ENCODE assay signal across 1 worm cellular context in genomic region chrV:10722595-10722994, ce11.
TF ChIP-seq lines count a peak whose summit lies in the region.

No protein-coding gene starts in this region.

TF ChIP-seq in whole organism, L1 larva, 84 proteins besides CTCF, POLR2A, EP300 and RAD21 (continued from another document):
- TF ChIP-seq zag-1 (tag; optimal IDR thresholded peaks at IDR 0.05; lab: Kevin White, UChicago) = no peak
- TF ChIP-seq lin-15B (tag; optimal IDR thresholded peaks at IDR 0.05; lab: Kevin White, UChicago) = no peak
- TF ChIP-seq alr-1 (tag; optimal IDR thresholded peaks at IDR 0.05; lab: Kevin White, UChicago; ENCODE audit: borderline replicate concordance) = no peak
- TF ChIP-seq unc-62 (GFP tag; optimal IDR thresholded peaks at IDR 0.05; lab: Kevin White, UChicago) = no peak
- TF ChIP-seq sptf-1 (tag; optimal IDR thresholded peaks at IDR 0.05; lab: Kevin White, UChicago) = no peak
- no peak for TF ChIP-seq snpc-4 (tag; optimal IDR thresholded peaks at IDR 0.05; lab: Kevin White, UChicago)
- TF ChIP-seq C04F5.9 (tag; optimal IDR thresholded peaks at IDR 0.05; lab: Kevin White, UChicago) = no peak
- no peak for TF ChIP-seq unc-98 (GFP tag; IDR thresholded peaks at IDR 0.05; lab: Robert Waterston, UW)
- no peak for TF ChIP-seq pqm-1 (tag; optimal IDR thresholded peaks at IDR 0.05; lab: Kevin White, UChicago)
- no peak for TF ChIP-seq xbp-1 (tag; optimal IDR thresholded peaks at IDR 0.05; lab: Kevin White, UChicago)
- no peak for TF ChIP-seq nhr-77 (tag; optimal IDR thresholded peaks at IDR 0.05; lab: Kevin White, UChicago)
- TF ChIP-seq vab-15 (tag; optimal IDR thresholded peaks at IDR 0.05; lab: Kevin White, UChicago) = no peak
- peak; percentile 31 for TF ChIP-seq unc-130 (tag; optimal IDR thresholded peaks at IDR 0.05; lab: Kevin White, UChicago)
- no peak for TF ChIP-seq nhr-12 (tag; optimal IDR thresholded peaks at IDR 0.05; lab: Kevin White, UChicago)
- no peak for TF ChIP-seq elt-2 (tag; optimal IDR thresholded peaks at IDR 0.05; lab: Kevin White, UChicago)
- TF ChIP-seq pag-3 (tag; optimal IDR thresholded peaks at IDR 0.05; lab: Kevin White, UChicago; ENCODE audit: borderline replicate concordance, insufficient read depth) = no peak
- TF ChIP-seq unc-86 (tag; optimal IDR thresholded peaks at IDR 0.05; lab: Kevin White, UChicago) = no peak
- TF ChIP-seq tlp-1 (tag; optimal IDR thresholded peaks at IDR 0.05; lab: Kevin White, UChicago) = no peak
- TF ChIP-seq fkh-10 (GFP tag; optimal IDR thresholded peaks at IDR 0.05; lab: Kevin White, UChicago) = no peak
- TF ChIP-seq nhr-85 (tag; lab: Kevin White, UChicago) = peak; percentile 86
- TF ChIP-seq nhr-20 (tag; optimal IDR thresholded peaks at IDR 0.05; lab: Kevin White, UChicago) = peak; percentile 56
- TF ChIP-seq blmp-1 (tag; optimal IDR thresholded peaks at IDR 0.05; lab: Kevin White, UChicago) = peak; percentile 63
- TF ChIP-seq lin-14 (GFP tag; optimal IDR thresholded peaks at IDR 0.05; lab: Kevin White, UChicago) = no peak
- TF ChIP-seq Y116A8C.19 (tag; optimal IDR thresholded peaks at IDR 0.05; lab: Kevin White, UChicago; ENCODE audit: borderline replicate concordance) = no peak
- no peak for TF ChIP-seq grh-1 (GFP tag; IDR thresholded peaks at IDR 0.05; lab: Robert Waterston, UW)
- TF ChIP-seq F16B12.6 (tag; optimal IDR thresholded peaks at IDR 0.05; lab: Kevin White, UChicago) = no peak
- no peak for TF ChIP-seq swsn-7 (tag; optimal IDR thresholded peaks at IDR 0.05; lab: Kevin White, UChicago)
- TF ChIP-seq nhr-11 (tag; optimal IDR thresholded peaks at IDR 0.05; lab: Kevin White, UChicago) = no peak
- no peak for TF ChIP-seq ets-5 (GFP tag; IDR thresholded peaks at IDR 0.05; lab: Robert Waterston, UW)
- no peak for TF ChIP-seq mef-2 (tag; optimal IDR thresholded peaks at IDR 0.05; lab: Kevin White, UChicago)
- TF ChIP-seq skn-1 (tag; optimal IDR thresholded peaks at IDR 0.05; lab: Kevin White, UChicago) = no peak
- no peak for TF ChIP-seq mep-1 (tag; optimal IDR thresholded peaks at IDR 0.05; lab: Kevin White, UChicago)
- TF ChIP-seq nhr-28 (tag; optimal IDR thresholded peaks at IDR 0.05; lab: Kevin White, UChicago) = no peak
- no peak for TF ChIP-seq egl-27 (tag; optimal IDR thresholded peaks at IDR 0.05; lab: Kevin White, UChicago)
- TF ChIP-seq efl-1 (optimal IDR thresholded peaks at IDR 0.05; lab: Kevin White, UChicago) = no peak
- peak in 1 of 2 experiments; percentile 91 for TF ChIP-seq efl-1 (GFP tag; optimal IDR thresholded peaks at IDR 0.05 in 1 of 2; lab: Kevin White, UChicago)
- TF ChIP-seq ztf-11 (tag; optimal IDR thresholded peaks at IDR 0.05; lab: Kevin White, UChicago) = no peak
- no peak for TF ChIP-seq sup-37 (GFP tag; optimal IDR thresholded peaks at IDR 0.05; lab: Kevin White, UChicago)
- TF ChIP-seq elt-3 (tag; optimal IDR thresholded peaks at IDR 0.05; lab: Kevin White, UChicago) = peak in 1 of 6 experiments; percentile 47
- no peak for TF ChIP-seq fos-1 (tag; optimal IDR thresholded peaks at IDR 0.05; lab: Kevin White, UChicago)
- no peak for TF ChIP-seq isw-1 (GFP tag; IDR thresholded peaks at IDR 0.05; lab: Robert Waterston, UW)
- TF ChIP-seq C16A3.4 (tag; optimal IDR thresholded peaks at IDR 0.05; lab: Kevin White, UChicago) = no peak
- TF ChIP-seq ceh-88 (GFP tag; IDR thresholded peaks at IDR 0.05; lab: Robert Waterston, UW) = no peak
- TF ChIP-seq lin-35 (GFP tag; optimal IDR thresholded peaks at IDR 0.05; lab: Kevin White, UChicago) = peak in 1 of 2 experiments; percentile 77
- no peak for TF ChIP-seq ceh-8 (GFP tag; optimal IDR thresholded peaks at IDR 0.05; lab: Kevin White, UChicago)
- TF ChIP-seq mab-9 (GFP tag; IDR thresholded peaks at IDR 0.05; lab: Robert Waterston, UW) = no peak
- TF ChIP-seq lsy-2 (tag; optimal IDR thresholded peaks at IDR 0.05; lab: Kevin White, UChicago) = no peak
- TF ChIP-seq nhr-90 (tag; optimal IDR thresholded peaks at IDR 0.05; lab: Kevin White, UChicago; ENCODE audit: poor library complexity) = no peak
- no peak for TF ChIP-seq hpl-2 (GFP tag; optimal IDR thresholded peaks at IDR 0.05; lab: Kevin White, UChicago)
- no peak for TF ChIP-seq ceh-82 (tag; optimal IDR thresholded peaks at IDR 0.05; lab: Kevin White, UChicago)
- no peak for TF ChIP-seq nhr-19 (GFP tag; conservative IDR thresholded peaks at IDR 0.05; lab: Robert Waterston, UW)
- no peak for TF ChIP-seq ama-1 (optimal IDR thresholded peaks at IDR 0.05; lab: Kevin White, UChicago)
- TF ChIP-seq C34B4.2 (tag; optimal IDR thresholded peaks at IDR 0.05; lab: Kevin White, UChicago) = no peak
- TF ChIP-seq tbx-2 (tag; optimal IDR thresholded peaks at IDR 0.05; lab: Kevin White, UChicago) = peak; percentile 13
- no peak for TF ChIP-seq lin-39 (tag; optimal IDR thresholded peaks at IDR 0.05; lab: Kevin White, UChicago)
- TF ChIP-seq nhr-47 (tag; optimal IDR thresholded peaks at IDR 0.05; lab: Kevin White, UChicago) = no peak
- no peak for TF ChIP-seq ces-1 (GFP tag; optimal IDR thresholded peaks at IDR 0.05; lab: Kevin White, UChicago)
- TF ChIP-seq pax-3 (tag; optimal IDR thresholded peaks at IDR 0.05; lab: Kevin White, UChicago) = no peak
- TF ChIP-seq mdl-1 (tag; optimal IDR thresholded peaks at IDR 0.05; lab: Kevin White, UChicago) = peak in 1 of 2 experiments; percentile 62
- TF ChIP-seq dpl-1 (GFP tag; optimal IDR thresholded peaks at IDR 0.05; lab: Kevin White, UChicago) = peak in 1 of 3 experiments; percentile 23
- no peak for TF ChIP-seq irx-1 (tag; optimal IDR thresholded peaks at IDR 0.05; lab: Kevin White, UChicago)
- no peak for TF ChIP-seq fkh-8 (tag; optimal IDR thresholded peaks at IDR 0.05; lab: Kevin White, UChicago)
- no peak for TF ChIP-seq nhr-76 (tag; optimal IDR thresholded peaks at IDR 0.05; lab: Kevin White, UChicago)
- TF ChIP-seq ceh-90 (tag; optimal IDR thresholded peaks at IDR 0.05; lab: Kevin White, UChicago) = no peak
- TF ChIP-seq efl-3 (GFP tag; optimal IDR thresholded peaks at IDR 0.05; lab: Kevin White, UChicago) = no peak
- TF ChIP-seq rnt-1 (tag; optimal IDR thresholded peaks at IDR 0.05; lab: Kevin White, UChicago) = no peak
- no peak for TF ChIP-seq hlh-4 (tag; optimal IDR thresholded peaks at IDR 0.05; lab: Kevin White, UChicago)
- no peak for TF ChIP-seq nhr-84 (tag; optimal IDR thresholded peaks at IDR 0.05; lab: Kevin White, UChicago)
- TF ChIP-seq jun-1 (tag; optimal IDR thresholded peaks at IDR 0.05; lab: Kevin White, UChicago) = no peak
- no peak for TF ChIP-seq zip-4 (GFP tag; optimal IDR thresholded peaks at IDR 0.05; lab: Kevin White, UChicago)
